Fruit fly (Drosophila melanogaster) whole organism, embryonic: Measurements from ENCODE around the gene Spn88Eb.
A peak's percentile ranks its signal among the peaks of the same experiment; 100 is the strongest.

Source experiments
- Bdp1 ChIP-seq: fragments of 200-800 bp; sonication (Bioruptor generic); optimal IDR thresholded peaks from 3 replicates; lab custom pipeline; 2016; ENCODE audit warnings: missing biosample characterization, missing genetic modification characterization
- C15 ChIP-seq: fragments of 200-800 bp; sonication (Bioruptor generic); IDR thresholded peaks from 3 replicates; pipeline ENCODE4 v1.3.6; 2022; ENCODE audit warnings: missing biosample characterization, missing genetic modification characterization
- CG10321 ChIP-seq: fragments of 200-800 bp; sonication (Bioruptor generic); IDR thresholded peaks from 2 replicates; pipeline ENCODE4 v1.3.6; 2022; ENCODE audit warnings: missing biosample characterization, missing genetic modification characterization
- CG10431 ChIP-seq: fragments of 200-800 bp; sonication (Bioruptor generic); optimal IDR thresholded peaks from 3 replicates; lab custom pipeline; 2018; ENCODE audit warnings: missing biosample characterization, mild to moderate bottlenecking, missing genetic modification characterization
- CG10654 ChIP-seq: fragments of 200-800 bp; sonication (Bioruptor generic); optimal IDR thresholded peaks from 2 replicates; lab custom pipeline; 2016; ENCODE audit warnings: missing biosample characterization, missing genetic modification characterization
- CG11247 ChIP-seq: fragments of 200-800 bp; sonication (Bioruptor generic); IDR thresholded peaks from 2 replicates; pipeline ENCODE4 v1.3.6; 2022; ENCODE audit warnings: missing biosample characterization, missing genetic modification characterization
- CG13624 ChIP-seq: fragments of 200-800 bp; sonication (Bioruptor generic); optimal IDR thresholded peaks from 2 replicates; lab custom pipeline; 2016; ENCODE audit warnings: missing biosample characterization, missing genetic modification characterization
- CG15479 ChIP-seq: fragments of 200-800 bp; sonication (Bioruptor generic); optimal IDR thresholded peaks from 3 replicates; lab custom pipeline; 2019; ENCODE audit warnings: missing biosample characterization, mild to moderate bottlenecking, missing genetic modification characterization, moderate library complexity
- CG15696 ChIP-seq: fragments of 200-800 bp; sonication (Bioruptor generic); optimal IDR thresholded peaks from 2 replicates; lab custom pipeline; 2019; ENCODE audit warnings: missing biosample characterization, mild to moderate bottlenecking, missing genetic modification characterization, moderate library complexity
- CG1603 ChIP-seq: fragments of 200-800 bp; sonication (Bioruptor generic); optimal IDR thresholded peaks from 2 replicates; lab custom pipeline; 2019; ENCODE audit warnings: missing biosample characterization, mild to moderate bottlenecking, missing genetic modification characterization, moderate library complexity
- CG1647 ChIP-seq: fragments of 200-800 bp; sonication (Bioruptor generic); optimal IDR thresholded peaks from 3 replicates; lab custom pipeline; 2016; ENCODE audit warnings: missing biosample characterization, missing genetic modification characterization
- CG31365 ChIP-seq: fragments of 200-800 bp; sonication (Bioruptor generic); optimal IDR thresholded peaks from 2 replicates; lab custom pipeline; 2018; ENCODE audit warnings: missing biosample characterization, mild to moderate bottlenecking, missing genetic modification characterization
- CG32772 ChIP-seq: fragments of 200-800 bp; sonication (Bioruptor generic); IDR thresholded peaks from 2 replicates; pipeline ENCODE4 v1.3.6; 2022; ENCODE audit warnings: missing biosample characterization, missing genetic modification characterization
- CG4820 ChIP-seq: fragments of 200-800 bp; sonication (Bioruptor generic); optimal IDR thresholded peaks from 3 replicates; lab custom pipeline; 2016; ENCODE audit warnings: missing biosample characterization, missing genetic modification characterization
- CG6683 ChIP-seq: fragments of 200-800 bp; sonication (Bioruptor generic); optimal IDR thresholded peaks from 2 replicates; lab custom pipeline; 2017; ENCODE audit warnings: missing biosample characterization, mild to moderate bottlenecking, missing genetic modification characterization, missing genetic modification reagents
- CG6689 ChIP-seq: fragments of 200-800 bp; sonication (Bioruptor generic); IDR thresholded peaks from 2 replicates; pipeline ENCODE4 v1.3.6; 2022; ENCODE audit warnings: missing biosample characterization, missing genetic modification characterization
- CG7357 ChIP-seq: fragments of 200-800 bp; sonication (Bioruptor generic); IDR thresholded peaks from 3 replicates; pipeline ENCODE4 v1.3.6; 2022; ENCODE audit warnings: missing biosample characterization, missing genetic modification characterization
- CkIIα-i1 ChIP-seq: fragments of 200-800 bp; sonication (Bioruptor generic); IDR thresholded peaks from 2 replicates; pipeline ENCODE4 v1.3.6; 2022; ENCODE audit warnings: missing biosample characterization, missing genetic modification characterization
- CrebB ChIP-seq: fragments of 200-800 bp; sonication (Bioruptor generic); optimal IDR thresholded peaks from 3 replicates; lab custom pipeline; 2018; ENCODE audit warnings: missing biosample characterization, mild to moderate bottlenecking, missing genetic modification characterization
- Dad ChIP-seq: fragments of 200-800 bp; sonication (Bioruptor generic); optimal IDR thresholded peaks from 3 replicates; lab custom pipeline; 2016; ENCODE audit warnings: missing biosample characterization, missing genetic modification characterization
- Eip74EF ChIP-seq, 2 experiments: fragments of 200-800 bp in 1 of 2; fragments of >200 bp in 1 of 2; sonication (Bioruptor generic) in 1 of 2; optimal IDR thresholded peaks; 2 replicates each; lab custom pipeline; 2017 to 2019; ENCODE audit warnings: missing biosample characterization in 2 of 2, missing genetic modification characterization in 2 of 2, mild to moderate bottlenecking in 1 of 2, moderate library complexity in 1 of 2
- Ets97D ChIP-seq: fragments of 200-800 bp; sonication (Bioruptor generic); optimal IDR thresholded peaks from 3 replicates; lab custom pipeline; 2016; ENCODE audit warnings: missing biosample characterization, missing genetic modification characterization
- NC2α ChIP-seq: fragments of 200-800 bp; sonication (Bioruptor generic); optimal IDR thresholded peaks from 2 replicates; lab custom pipeline; 2016; ENCODE audit warnings: missing biosample characterization, missing genetic modification characterization
- Nf-YA ChIP-seq: fragments of 200-800 bp; sonication (Bioruptor generic); IDR thresholded peaks from 2 replicates; pipeline ENCODE4 v1.3.6; 2022; ENCODE audit warnings: missing biosample characterization, missing genetic modification characterization
- Nf-YB ChIP-seq: fragments of 200-800 bp; sonication (Bioruptor generic); optimal IDR thresholded peaks from 3 replicates; lab custom pipeline; 2019; ENCODE audit warnings: missing biosample characterization, mild to moderate bottlenecking, missing genetic modification characterization, moderate library complexity
- Opbp ChIP-seq: fragments of 200-800 bp; sonication (Bioruptor generic); IDR thresholded peaks from 3 replicates; pipeline ENCODE4 v1.3.6; 2022; ENCODE audit warnings: missing biosample characterization, missing genetic modification characterization; ENCODE audit not compliant: partially characterized antibody
- Poxn ChIP-seq: fragments of 200-800 bp; sonication (Bioruptor generic); IDR thresholded peaks from 2 replicates; pipeline ENCODE4 v1.3.6; 2022; ENCODE audit warnings: missing biosample characterization, missing genetic modification characterization
- Scr ChIP-seq: fragments of 200-800 bp; sonication (Bioruptor generic); IDR thresholded peaks from 2 replicates; pipeline ENCODE4 v1.3.6; 2022; ENCODE audit warnings: missing biosample characterization, missing genetic modification characterization; ENCODE audit not compliant: partially characterized antibody
- ase ChIP-seq: fragments of 200-800 bp; sonication (Bioruptor generic); IDR thresholded peaks from 3 replicates; pipeline ENCODE4 v1.3.6; 2022; ENCODE audit warnings: missing biosample characterization, missing genetic modification characterization
- cg ChIP-seq: fragments of 200-800 bp; sonication (Bioruptor generic); optimal IDR thresholded peaks from 3 replicates; lab custom pipeline; 2019; ENCODE audit warnings: missing biosample characterization, mild to moderate bottlenecking, missing genetic modification characterization, moderate library complexity
- crol ChIP-seq: fragments of 200-800 bp; sonication (Bioruptor generic); IDR thresholded peaks from 2 replicates; pipeline ENCODE4 v1.3.6; 2022; ENCODE audit warnings: missing biosample characterization, missing genetic modification characterization
- ems ChIP-seq: fragments of 200-800 bp; sonication (Bioruptor generic); optimal IDR thresholded peaks from 3 replicates; lab custom pipeline; 2016; ENCODE audit warnings: missing biosample characterization, missing genetic modification characterization
- ftz-f1 ChIP-seq: fragments of 200-800 bp; sonication (Bioruptor generic); optimal IDR thresholded peaks from 2 replicates; lab custom pipeline; 2016; ENCODE audit warnings: missing biosample characterization, missing genetic modification characterization
- jing ChIP-seq: fragments of 200-800 bp; sonication (Bioruptor generic); optimal IDR thresholded peaks from 2 replicates; lab custom pipeline; 2018; ENCODE audit warnings: missing biosample characterization, mild to moderate bottlenecking, missing genetic modification characterization
- lbe ChIP-seq: fragments of 200-800 bp; sonication (Bioruptor generic); optimal IDR thresholded peaks from 2 replicates; lab custom pipeline; 2016; ENCODE audit warnings: missing biosample characterization, mild to moderate bottlenecking, missing genetic modification characterization
- lmd ChIP-seq: fragments of 200-800 bp; sonication (Bioruptor generic); IDR thresholded peaks from 2 replicates; pipeline ENCODE4 v1.3.6; 2022; ENCODE audit warnings: missing biosample characterization, missing genetic modification characterization
- pfk ChIP-seq: fragments of 200-800 bp; sonication (Bioruptor generic); optimal IDR thresholded peaks from 2 replicates; lab custom pipeline; 2018; ENCODE audit warnings: missing biosample characterization, mild to moderate bottlenecking, missing genetic modification characterization, moderate library complexity
- psq ChIP-seq: fragments of 200-800 bp; sonication (Bioruptor generic); optimal IDR thresholded peaks from 2 replicates; lab custom pipeline; 2017; ENCODE audit warnings: missing biosample characterization, missing genetic modification characterization
- row ChIP-seq: fragments of 200-800 bp; sonication (Bioruptor generic); IDR thresholded peaks from 3 replicates; pipeline ENCODE4 v1.3.6; 2022; ENCODE audit warnings: missing biosample characterization, missing genetic modification characterization
- run ChIP-seq: fragments of 200-800 bp; sonication (Bioruptor generic); optimal IDR thresholded peaks from 3 replicates; lab custom pipeline; 2018; ENCODE audit warnings: missing biosample characterization, mild to moderate bottlenecking, missing genetic modification characterization
- sc ChIP-seq, 3 experiments: fragments of >200 bp in 2 of 3; fragments of 200-800 bp in 1 of 3; sonication (Bioruptor generic) in 1 of 3; optimal IDR thresholded peaks; 2 replicates in 2 of 3; 3 replicates in 1 of 3; lab custom pipeline; 2017; ENCODE audit warnings: mild to moderate bottlenecking in 1 of 3, missing biosample characterization in 1 of 3, missing genetic modification characterization in 1 of 3, missing genetic modification reagents in 1 of 3
- schlank ChIP-seq: fragments of 200-800 bp; sonication (Bioruptor generic); optimal IDR thresholded peaks from 2 replicates; lab custom pipeline; 2018; ENCODE audit warnings: missing biosample characterization, mild to moderate bottlenecking, missing genetic modification characterization
- sd ChIP-seq: fragments of 200-800 bp; sonication (Bioruptor generic); optimal IDR thresholded peaks from 3 replicates; lab custom pipeline; 2018; ENCODE audit warnings: missing biosample characterization, mild to moderate bottlenecking, missing genetic modification characterization, moderate library complexity
- sqz ChIP-seq: fragments of 200-800 bp; sonication (Bioruptor generic); optimal IDR thresholded peaks from 3 replicates; lab custom pipeline; 2018; ENCODE audit warnings: missing biosample characterization, mild to moderate bottlenecking, missing genetic modification characterization
- tap ChIP-seq: fragments of 200-800 bp; optimal IDR thresholded peaks from 3 replicates; lab custom pipeline; 2019; ENCODE audit warnings: missing biosample characterization, mild to moderate bottlenecking, missing genetic modification characterization, moderate library complexity
- trem ChIP-seq: fragments of 200-800 bp; optimal IDR thresholded peaks from 3 replicates; lab custom pipeline; 2019; ENCODE audit warnings: missing biosample characterization, mild to moderate bottlenecking, missing genetic modification characterization, moderate library complexity
- twi ChIP-seq: fragments of 200-800 bp; optimal IDR thresholded peaks from 2 replicates; lab custom pipeline; 2019; ENCODE audit warnings: missing biosample characterization, mild to moderate bottlenecking, missing genetic modification characterization, moderate library complexity
- zf30C ChIP-seq: fragments of 200-800 bp; sonication (Bioruptor generic); optimal IDR thresholded peaks from 3 replicates; lab custom pipeline; 2018; ENCODE audit warnings: missing biosample characterization, mild to moderate bottlenecking, missing genetic modification characterization
- zfh1 ChIP-seq: fragments of 200-800 bp; sonication (Bioruptor generic); IDR thresholded peaks from 3 replicates; pipeline ENCODE4 v1.3.6; 2022; ENCODE audit warnings: missing biosample characterization, missing genetic modification characterization

Gene Spn88Eb

dm6 chr3R:15208712-15209499 is at the start of gene Spn88Eb, which contains the start of gene Mau2 (continued):
- TF ChIP-seq lmd (peak; percentile 83), trem (peak; percentile 49), CG15479 (no peak), zf30C (no peak), CG6689 (GFP tag; lab: Robert Waterston, UW) (0 out of 2 replicates have a peak, but pooled peaks have one; percentile 34), sc (optimal IDR thresholded peaks at IDR 0.05; lab: Kevin White, UChicago) (no peak), sc (GFP tag; optimal IDR thresholded peaks at IDR 0.05; lab: Kevin White, UChicago) (no peak), Ets97D (GFP tag; lab: Kevin White, UChicago) (peak; percentile 39), twi (no peak), Poxn (GFP tag; lab: Robert Waterston, UW) (no peak), jing (no peak), crol (GFP tag; lab: Robert Waterston, UW) (no peak), CG1603 (tag; lab: Kevin White, UChicago) (peak; percentile 71), run (tag; lab: Kevin White, UChicago) (no peak), Dad (GFP tag; lab: Kevin White, UChicago) (peak; percentile 69), CG11247 (GFP tag; lab: Robert Waterston, UW) (peak; percentile 82), pfk (GFP tag; lab: Kevin White, UChicago) (no peak), NC2α (no peak), ems (GFP tag; lab: Kevin White, UChicago) (peak; percentile 61), CG13624 (GFP tag; lab: Kevin White, UChicago) (peak; percentile 30), CG6683 (GFP tag; lab: Kevin White, UChicago) (peak; percentile 23), ftz-f1 (peak; percentile 90), lbe (GFP tag; lab: Kevin White, UChicago) (peak; percentile 57), sd (tag; lab: Kevin White, UChicago) (no peak), CG15696 (tag; lab: Kevin White, UChicago) (peak; percentile 48), Nf-YB (GFP tag; lab: Kevin White, UChicago) (no peak), CG7357 (GFP tag; lab: Robert Waterston, UW) (no peak), cg (no peak), zfh1 (GFP tag; lab: Robert Waterston, UW) (peak; percentile 76), Scr (GFP tag; lab: Robert Waterston, UW) (peak; percentile 77), CG31365 (tag; lab: Kevin White, UChicago) (no peak), CrebB (peak; percentile 22), CG10654 (GFP tag; lab: Kevin White, UChicago) (peak; percentile 34), CG4820 (peak; percentile 48), CG10321 (no peak), Nf-YA (GFP tag; lab: Robert Waterston, UW) (0 out of 2 replicates have a peak, but pooled peaks have one; percentile 30), row (GFP tag; lab: Robert Waterston, UW) (peak; percentile 97), CG10431 (GFP tag; lab: Kevin White, UChicago) (no peak), C15 (GFP tag; lab: Robert Waterston, UW) (no peak), ase (peak; percentile 42; the same call in 1 of the 3 replicates), CG32772 (peak; percentile 57; the same call in 1 of the 2 replicates), sqz (GFP tag; lab: Kevin White, UChicago) (no peak), psq (no peak), Bdp1 (GFP tag; lab: Kevin White, UChicago) (peak; percentile 56), CG1647 (peak; percentile 66), tap (no peak), Opbp (GFP tag; lab: Robert Waterston, UW) (peak; percentile 84), Eip74EF (GFP tag; optimal IDR thresholded peaks at IDR 0.05; lab: Kevin White, UChicago) (no peak), CkIIα-i1 (no peak), schlank (peak; percentile 7)
